Worm (Caenorhabditis elegans): Measurements from ENCODE around the gene F22D3.4.

DNA sequence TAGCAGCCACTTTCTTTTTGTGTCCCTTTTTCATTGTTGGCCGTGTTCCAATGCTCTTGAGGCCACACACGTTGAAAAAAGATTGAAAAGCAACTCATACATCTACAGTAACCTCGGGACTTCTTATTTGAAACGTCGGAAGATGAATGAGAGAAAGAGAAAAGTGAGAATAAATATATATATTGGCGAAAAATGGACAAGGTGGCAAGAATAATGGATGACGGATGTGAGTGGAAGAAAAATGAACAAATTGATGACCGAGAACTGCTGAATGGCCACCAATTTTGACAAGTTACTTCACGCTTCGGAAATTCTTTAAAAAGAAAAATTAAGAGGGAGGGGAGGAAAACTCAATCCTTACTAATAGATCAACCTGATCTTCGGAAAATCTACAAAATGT is 30.7 kb upstream of the F22D3.4 start:
- TF ChIP-seq cog-1 (tag; optimal IDR thresholded peaks at IDR 0.05) (no peak), ztf-29 (GFP tag; IDR thresholded peaks at IDR 0.05) (no peak), ztf-23 (GFP tag; IDR thresholded peaks at IDR 0.05) (no peak), flt-1 (GFP tag; IDR thresholded peaks at IDR 0.05) (no peak), klf-2 (GFP tag; conservative IDR thresholded peaks at IDR 0.05) (no peak)
